Worm (Caenorhabditis elegans) whole organism, mixed stage, embryonic: ENCODE results near the gene Y110A2AL.4.

Experiments
- M03D4.4 ChIP-seq: sonication (generic microtip); optimal IDR thresholded peaks from 2 replicates; lab custom pipeline; 2017; ENCODE audit warnings: mild to moderate bottlenecking, missing genetic modification characterization, missing compliant biosample characterization
- bed-3 ChIP-seq: fragments of 200-800 bp; sonication (Bioruptor generic); optimal IDR thresholded peaks from 3 replicates; lab custom pipeline; 2018; ENCODE audit warnings: mild to moderate bottlenecking, missing genetic modification characterization, moderate library complexity, missing compliant biosample characterization
- blmp-1 ChIP-seq: fragments of 150-350 bp; optimal IDR thresholded peaks from 2 replicates; lab custom pipeline; 2014; ENCODE audit warnings: missing biosample characterization, missing genetic modification characterization
- ceh-39 ChIP-seq: fragments of 150-350 bp; optimal IDR thresholded peaks from 2 replicates; lab custom pipeline; 2014; ENCODE audit warnings: missing biosample characterization, missing genetic modification characterization
- ceh-43 ChIP-seq: fragments of 200-800 bp; sonication (Bioruptor generic); optimal IDR thresholded peaks from 2 replicates; lab custom pipeline; 2018; ENCODE audit warnings: mild to moderate bottlenecking, missing genetic modification characterization, moderate library complexity, missing compliant biosample characterization
- ceh-83 ChIP-seq: fragments of 200-800 bp; sonication (Bioruptor generic); optimal IDR thresholded peaks from 2 replicates; lab custom pipeline; 2018; ENCODE audit warnings: mild to moderate bottlenecking, missing genetic modification characterization, missing compliant biosample characterization
- ces-1 ChIP-seq: fragments of 150-350 bp; optimal IDR thresholded peaks from 2 replicates; lab custom pipeline; 2014; ENCODE audit warnings: missing biosample characterization, missing genetic modification reagents, missing genetic modification characterization
- cnd-1 ChIP-seq: fragments of 200-800 bp; sonication (Bioruptor generic); optimal IDR thresholded peaks from 2 replicates; lab custom pipeline; 2018; ENCODE audit warnings: mild to moderate bottlenecking, missing genetic modification characterization, missing compliant biosample characterization
- drap-1 ChIP-seq: fragments of 200-800 bp; sonication (Bioruptor generic); optimal IDR thresholded peaks from 3 replicates; lab custom pipeline; 2018; ENCODE audit warnings: mild to moderate bottlenecking, missing genetic modification characterization, missing compliant biosample characterization
- elt-1 ChIP-seq: sonication (generic microtip); optimal IDR thresholded peaks from 2 replicates; lab custom pipeline; 2017; ENCODE audit warnings: missing genetic modification characterization, mild to moderate bottlenecking, missing compliant biosample characterization, antibody characterized with exemption, moderate library complexity, borderline replicate concordance; ENCODE audit not compliant: insufficient read depth
- elt-3 ChIP-seq: fragments of 150-350 bp; optimal IDR thresholded peaks from 2 replicates; lab custom pipeline; 2014; ENCODE audit warnings: missing biosample characterization, missing genetic modification characterization
- flh-1 ChIP-seq: fragments of 200-800 bp; sonication (Bioruptor generic); optimal IDR thresholded peaks from 2 replicates; lab custom pipeline; 2018; ENCODE audit warnings: mild to moderate bottlenecking, missing genetic modification characterization, moderate library complexity, missing compliant biosample characterization
- hlh-1 ChIP-seq: fragments of 150-350 bp; optimal IDR thresholded peaks from 2 replicates; lab custom pipeline; 2014; ENCODE audit warnings: missing biosample characterization, missing genetic modification reagents, missing genetic modification characterization
- lin-13 ChIP-seq: fragments of 150-350 bp; optimal IDR thresholded peaks from 2 replicates; lab custom pipeline; 2014; ENCODE audit warnings: missing biosample characterization, missing genetic modification characterization
- lin-32 ChIP-seq: fragments of 200-800 bp; sonication (Bioruptor generic); optimal IDR thresholded peaks from 2 replicates; lab custom pipeline; 2018; ENCODE audit warnings: mild to moderate bottlenecking, missing genetic modification characterization, missing compliant biosample characterization
- lsy-2 ChIP-seq: fragments of 150-350 bp; optimal IDR thresholded peaks from 2 replicates; lab custom pipeline; 2014; ENCODE audit warnings: missing biosample characterization, missing genetic modification characterization
- mab-5 ChIP-seq: fragments of 150-350 bp; optimal IDR thresholded peaks from 2 replicates; lab custom pipeline; 2014; ENCODE audit warnings: missing biosample characterization, missing genetic modification characterization
- mep-1 ChIP-seq: fragments of 150-350 bp; optimal IDR thresholded peaks from 2 replicates; lab custom pipeline; 2017; ENCODE audit warnings: missing biosample characterization, missing genetic modification reagents, missing genetic modification characterization, inconsistent platforms
- mls-2 ChIP-seq: sonication (generic microtip); optimal IDR thresholded peaks from 2 replicates; lab custom pipeline; 2016; ENCODE audit warnings: mild to moderate bottlenecking, missing genetic modification characterization, moderate library complexity, missing compliant biosample characterization
- nhr-12 ChIP-seq: fragments of 150-350 bp; optimal IDR thresholded peaks from 2 replicates; lab custom pipeline; 2014; ENCODE audit warnings: missing biosample characterization, missing genetic modification characterization
- nhr-237 ChIP-seq: fragments of 150-350 bp; optimal IDR thresholded peaks from 2 replicates; lab custom pipeline; 2014; ENCODE audit warnings: missing biosample characterization, missing genetic modification characterization
- nhr-28 ChIP-seq: fragments of 150-350 bp; optimal IDR thresholded peaks from 2 replicates; lab custom pipeline; 2014; ENCODE audit warnings: missing biosample characterization, missing genetic modification characterization
- nhr-76 ChIP-seq: sonication (generic microtip); optimal IDR thresholded peaks from 2 replicates; lab custom pipeline; 2017; ENCODE audit warnings: missing biosample characterization, missing genetic modification characterization
- pha-4 ChIP-seq: fragments of 150-350 bp; optimal IDR thresholded peaks from 2 replicates; lab custom pipeline; 2018; ENCODE audit warnings: missing biosample characterization, missing genetic modification reagents, missing genetic modification characterization
- sem-2 ChIP-seq: fragments of 200-800 bp; sonication (Bioruptor generic); optimal IDR thresholded peaks from 2 replicates; lab custom pipeline; 2018; ENCODE audit warnings: mild to moderate bottlenecking, missing genetic modification characterization, missing compliant biosample characterization
- snpc-4 ChIP-seq: fragments of 150-350 bp; optimal IDR thresholded peaks from 2 replicates; lab custom pipeline; 2014; ENCODE audit warnings: missing biosample characterization, missing genetic modification characterization
- tbx-8 ChIP-seq: fragments of 200-800 bp; sonication (Bioruptor generic); optimal IDR thresholded peaks from 2 replicates; lab custom pipeline; 2018; ENCODE audit warnings: mild to moderate bottlenecking, missing genetic modification characterization, moderate library complexity, missing compliant biosample characterization
- unc-120 ChIP-seq: sonication (generic microtip); optimal IDR thresholded peaks from 2 replicates; lab custom pipeline; 2017; ENCODE audit warnings: missing genetic modification characterization, missing compliant biosample characterization; ENCODE audit not compliant: poor library complexity, severe bottlenecking
- unc-39 ChIP-seq: fragments of 150-350 bp; optimal IDR thresholded peaks from 2 replicates; lab custom pipeline; 2014; ENCODE audit warnings: missing biosample characterization, missing genetic modification characterization
- unc-62 ChIP-seq: fragments of 150-350 bp; optimal IDR thresholded peaks from 2 replicates; lab custom pipeline; 2014; ENCODE audit warnings: missing biosample characterization, missing genetic modification reagents, missing genetic modification characterization
- zip-8 ChIP-seq: fragments of 150-350 bp; optimal IDR thresholded peaks from 2 replicates; lab custom pipeline; 2014; ENCODE audit warnings: missing biosample characterization, missing genetic modification characterization
- ztf-11 ChIP-seq: fragments of 150-350 bp; optimal IDR thresholded peaks from 2 replicates; lab custom pipeline; 2014; ENCODE audit warnings: missing biosample characterization, missing genetic modification characterization

Gene Y110A2AL.4

DNA sequence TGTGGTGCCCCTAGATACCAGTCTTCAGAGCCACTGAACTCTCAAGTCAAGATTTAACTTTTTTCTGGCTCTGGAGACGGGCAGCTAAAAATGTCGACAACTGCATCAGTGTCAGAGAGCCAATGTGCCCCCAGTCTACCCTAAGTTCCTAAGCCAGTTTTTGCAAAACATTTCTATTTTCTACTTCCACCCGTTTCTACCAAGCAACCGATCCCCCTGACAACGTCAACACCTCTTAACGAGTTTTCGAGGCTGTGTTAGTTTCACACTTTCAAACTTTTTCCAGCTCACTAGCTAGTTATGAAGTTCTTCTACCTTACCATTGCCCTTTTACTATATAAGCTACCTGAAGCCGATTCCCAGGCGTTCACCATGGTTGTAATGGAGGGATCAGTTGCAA is 25.1 kb downstream of the Y110A2AL.4 start, which contains the start of gene Y110A2AL.5:
TSS of gene Y110A2AL.5 (plus strand) at position 301 of the 400 bp plus-strand sequence.
- no peak for TF ChIP-seq hlh-1
- no peak for TF ChIP-seq ceh-83 (GFP tag; lab: Kevin White, UChicago)
- no peak for TF ChIP-seq mep-1
- no peak for TF ChIP-seq M03D4.4 (tag; lab: Kevin White, UChicago)
- no peak for TF ChIP-seq lin-13 (tag; lab: Kevin White, UChicago)
- TF ChIP-seq snpc-4 (tag; lab: Kevin White, UChicago), result no peak
- TF ChIP-seq ceh-43 (GFP tag; lab: Kevin White, UChicago), result no peak
- TF ChIP-seq cnd-1 (tag; lab: Kevin White, UChicago), result no peak
- no peak for TF ChIP-seq ztf-11 (tag; lab: Kevin White, UChicago)
- no peak for TF ChIP-seq nhr-12 (tag; lab: Kevin White, UChicago)
- no peak for TF ChIP-seq unc-120 (tag; lab: Kevin White, UChicago)

DNA sequence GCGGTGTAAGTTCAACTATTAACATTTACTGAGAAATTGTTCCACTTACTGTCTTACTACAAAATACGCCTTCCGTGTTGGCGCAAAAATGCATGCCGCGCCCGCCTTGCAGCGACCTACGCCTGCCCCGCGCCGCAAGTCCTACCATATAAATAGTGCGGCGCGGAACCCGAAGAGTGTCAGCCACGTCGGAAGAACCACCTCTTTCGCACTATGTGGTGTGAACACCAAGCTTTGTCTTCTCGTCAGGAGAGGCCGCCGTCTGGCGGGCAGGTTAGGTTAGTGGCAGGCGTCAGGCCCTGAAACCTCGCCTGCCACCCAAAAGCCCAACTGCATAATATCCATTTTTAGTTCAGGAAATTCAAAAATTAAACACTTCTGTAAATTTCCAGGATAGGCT is 26.3 kb downstream of the Y110A2AL.4 start:
- TF ChIP-seq pha-4 (tag; lab: Kevin White, UChicago), result no peak
- no peak for TF ChIP-seq nhr-237 (tag; lab: Kevin White, UChicago)
- TF ChIP-seq lin-32 (GFP tag; lab: Kevin White, UChicago), result no peak
- no peak for TF ChIP-seq unc-120 (tag; lab: Kevin White, UChicago)
- no peak for TF ChIP-seq ztf-11 (tag; lab: Kevin White, UChicago)
- no peak for TF ChIP-seq ceh-39 (tag; lab: Kevin White, UChicago)
- TF ChIP-seq sem-2 (GFP tag; lab: Kevin White, UChicago), result no peak

ce11 chrII:2866541-2867124 is 27.5 kb downstream of the Y110A2AL.4 start, which contains the start of the genes Y110A2AL.9 and Y110A2AL.3:
Gene Y110A2AL.9 (minus strand): TSS chrII:2866641.
Gene Y110A2AL.3 (plus strand): TSS chrII:2867074.
- TF ChIP-seq ceh-39 (tag; lab: Kevin White, UChicago), result no peak
- no peak for TF ChIP-seq sem-2 (GFP tag; lab: Kevin White, UChicago)
- no peak for TF ChIP-seq nhr-12 (tag; lab: Kevin White, UChicago)
- no peak for TF ChIP-seq nhr-28 (tag; lab: Kevin White, UChicago)
- TF ChIP-seq ces-1, result no peak
- no peak for TF ChIP-seq mls-2
- no peak for TF ChIP-seq M03D4.4 (tag; lab: Kevin White, UChicago)
- no peak for TF ChIP-seq lsy-2 (tag; lab: Kevin White, UChicago)
- TF ChIP-seq ceh-83 (GFP tag; lab: Kevin White, UChicago), result no peak
- no peak for TF ChIP-seq unc-120 (tag; lab: Kevin White, UChicago)
- no peak for TF ChIP-seq lin-13 (tag; lab: Kevin White, UChicago)
- TF ChIP-seq pha-4 (tag; lab: Kevin White, UChicago), result no peak
- no peak for TF ChIP-seq unc-62 (GFP tag; lab: Kevin White, UChicago)
- TF ChIP-seq zip-8 (tag; lab: Kevin White, UChicago), result no peak

ce11 chrII:2867701-2868100 is 28.6 kb downstream of the Y110A2AL.4 start, which contains the start of gene Y110A2AL.2:
Gene Y110A2AL.2 (plus strand): TSS chrII:2868001.
- TF ChIP-seq elt-3 (tag; lab: Kevin White, UChicago) (no peak), lin-32 (GFP tag; lab: Kevin White, UChicago) (no peak), M03D4.4 (tag; lab: Kevin White, UChicago) (no peak), flh-1 (no peak), unc-62 (GFP tag; lab: Kevin White, UChicago) (no peak), nhr-12 (tag; lab: Kevin White, UChicago) (no peak), zip-8 (tag; lab: Kevin White, UChicago) (no peak), bed-3 (GFP tag; lab: Kevin White, UChicago) (no peak), nhr-76 (no peak), mab-5 (no peak)
- TF ChIP-seq, all 35 proteins: peak for 0

- TF ChIP-seq lsy-2 (tag; lab: Kevin White, UChicago) (no peak), unc-39 (tag; lab: Kevin White, UChicago) (no peak), zip-8 (tag; lab: Kevin White, UChicago) (no peak), unc-62 (GFP tag; lab: Kevin White, UChicago) (no peak), M03D4.4 (tag; lab: Kevin White, UChicago) (no peak), sem-2 (GFP tag; lab: Kevin White, UChicago) (no peak), lin-32 (GFP tag; lab: Kevin White, UChicago) (no peak), unc-120 (tag; lab: Kevin White, UChicago) (no peak), elt-1 (tag; lab: Kevin White, UChicago) (no peak), blmp-1 (tag; lab: Kevin White, UChicago) (no peak), ceh-39 (tag; lab: Kevin White, UChicago) (no peak), elt-3 (tag; lab: Kevin White, UChicago) (no peak), mep-1 (no peak), mls-2 (no peak), bed-3 (GFP tag; lab: Kevin White, UChicago) (no peak), tbx-8 (GFP tag; lab: Kevin White, UChicago) (no peak), flh-1 (no peak), ces-1 (no peak), drap-1 (no peak)
These were observed 32.7 kb downstream of the Y110A2AL.4 start, which contains the start of gene Y110A2AL.10 for ce11 chrII:2871816-2872215. Gene Y110A2AL.10 (minus strand): TSS chrII:2871916.
